Fruit fly (Drosophila melanogaster) whole organism, pupa: ENCODE measurements around the gene NijC.

Experiments used
- CG10348 ChIP-seq: fragments of 200-800 bp; sonication (Bioruptor generic); IDR thresholded peaks from 2 replicates; pipeline ENCODE4 v1.3.6; 2022; ENCODE audit warnings: missing biosample characterization, missing genetic modification characterization
- CG12605 ChIP-seq: fragments of 200-800 bp; sonication (Bioruptor generic); IDR thresholded peaks from 2 replicates; pipeline ENCODE4 v1.3.6; 2022; ENCODE audit warnings: missing biosample characterization, missing genetic modification characterization
- CG13204 ChIP-seq: fragments of 200-800 bp; sonication (Bioruptor generic); optimal IDR thresholded peaks from 2 replicates; lab custom pipeline; 2018; ENCODE audit warnings: missing biosample characterization, mild to moderate bottlenecking, missing genetic modification characterization, moderate library complexity
- CG14655 ChIP-seq: fragments of 200-800 bp; sonication (Bioruptor generic); optimal IDR thresholded peaks from 3 replicates; lab custom pipeline; 2017; ENCODE audit warnings: mild to moderate bottlenecking, missing biosample characterization, missing genetic modification reagents, missing genetic modification characterization
- CG15710 ChIP-seq: fragments of 200-800 bp; sonication (Bioruptor generic); optimal IDR thresholded peaks from 2 replicates; lab custom pipeline; 2018; ENCODE audit warnings: missing biosample characterization, mild to moderate bottlenecking, missing genetic modification characterization, moderate library complexity
- CG17806 ChIP-seq: fragments of 200-800 bp; sonication (Bioruptor generic); optimal IDR thresholded peaks from 2 replicates; lab custom pipeline; 2018; ENCODE audit warnings: missing biosample characterization, mild to moderate bottlenecking, missing genetic modification characterization, moderate library complexity
- CG32121 ChIP-seq: fragments of 200-800 bp; sonication (Bioruptor generic); IDR thresholded peaks from 2 replicates; pipeline ENCODE4 v1.3.6; 2022; ENCODE audit warnings: missing biosample characterization, missing genetic modification characterization
- CG34367 ChIP-seq: fragments of 200-800 bp; sonication (Bioruptor generic); optimal IDR thresholded peaks from 2 replicates; lab custom pipeline; 2018; ENCODE audit warnings: missing biosample characterization, mild to moderate bottlenecking, missing genetic modification characterization
- CG4496 ChIP-seq: fragments of 200-800 bp; sonication (Bioruptor generic); IDR thresholded peaks from 3 replicates; pipeline ENCODE4 v1.3.6; 2022; ENCODE audit warnings: missing biosample characterization, missing genetic modification characterization
- CG8159 ChIP-seq: fragments of 200-800 bp; sonication (Bioruptor generic); optimal IDR thresholded peaks from 3 replicates; lab custom pipeline; 2018; ENCODE audit warnings: missing biosample characterization, mild to moderate bottlenecking, missing genetic modification characterization, moderate library complexity
- CG8301 ChIP-seq: fragments of 200-800 bp; sonication (Bioruptor generic); optimal IDR thresholded peaks from 2 replicates; lab custom pipeline; 2018; ENCODE audit warnings: missing biosample characterization, mild to moderate bottlenecking, missing genetic modification characterization
- CG9948 ChIP-seq: fragments of 200-800 bp; sonication (Bioruptor generic); optimal IDR thresholded peaks from 2 replicates; lab custom pipeline; 2018; ENCODE audit warnings: missing biosample characterization, mild to moderate bottlenecking, missing genetic modification characterization, moderate library complexity
- D1 ChIP-seq: fragments of 200-800 bp; sonication (Bioruptor generic); optimal IDR thresholded peaks from 2 replicates; lab custom pipeline; 2018; ENCODE audit warnings: missing biosample characterization, mild to moderate bottlenecking, missing genetic modification characterization, moderate library complexity
- EcR ChIP-seq: fragments of 200-800 bp; sonication (Bioruptor generic); optimal IDR thresholded peaks from 3 replicates; lab custom pipeline; 2019; ENCODE audit warnings: missing biosample characterization, missing genetic modification characterization, mild to moderate bottlenecking, moderate library complexity, missing genetic modification reagents
- Ets98B ChIP-seq: fragments of 200-800 bp; sonication (Bioruptor generic); IDR thresholded peaks from 2 replicates; pipeline ENCODE4 v1.3.6; 2022; ENCODE audit warnings: missing biosample characterization, missing genetic modification characterization
- Pif1A ChIP-seq: fragments of 200-800 bp; sonication (Bioruptor generic); optimal IDR thresholded peaks from 3 replicates; lab custom pipeline; 2016; ENCODE audit warnings: missing biosample characterization, missing genetic modification characterization
- Pif1B ChIP-seq: fragments of 200-800 bp; sonication (Bioruptor generic); optimal IDR thresholded peaks from 3 replicates; lab custom pipeline; 2016; ENCODE audit warnings: missing biosample characterization, missing genetic modification characterization
- Snoo ChIP-seq: fragments of 200-800 bp; sonication (Bioruptor generic); optimal IDR thresholded peaks from 3 replicates; lab custom pipeline; 2017; ENCODE audit warnings: missing biosample characterization, mild to moderate bottlenecking, missing genetic modification characterization, inconsistent platforms
- fd96Ca ChIP-seq: fragments of 200-800 bp; sonication (Bioruptor generic); IDR thresholded peaks from 3 replicates; pipeline ENCODE4 v1.3.6; 2022; ENCODE audit warnings: missing biosample characterization, missing genetic modification characterization
- gl ChIP-seq: fragments of 200-800 bp; sonication (Bioruptor generic); optimal IDR thresholded peaks from 2 replicates; lab custom pipeline; 2018; ENCODE audit warnings: missing biosample characterization, mild to moderate bottlenecking, missing genetic modification characterization
- rn ChIP-seq: fragments of 200-800 bp; sonication (Bioruptor generic); IDR thresholded peaks from 2 replicates; pipeline ENCODE4 v1.3.6; 2022; ENCODE audit warnings: missing biosample characterization, missing genetic modification characterization

NijC gene

dm6 chr3R:12722392-12722914 is 27.5 kb downstream of the NijC start, which contains the start of gene Men:
TSS of gene Men (minus strand) at chr3R:12722442.
- TF ChIP-seq CG15710 (tag; lab: Kevin White, UChicago) (peak; percentile 68), Pif1A (GFP tag; lab: Kevin White, UChicago) (peak; percentile 41), CG4496 (GFP tag; lab: Robert Waterston, UW) (peak; percentile 75), CG34367 (no peak), CG8301 (peak; percentile 47), CG32121 (GFP tag; lab: Robert Waterston, UW) (peak; percentile 76), CG14655 (GFP tag; lab: Kevin White, UChicago) (peak; percentile 60), Ets98B (GFP tag; lab: Robert Waterston, UW) (peak; percentile 25; the same call in 1 of the 2 replicates), CG10348 (GFP tag; lab: Robert Waterston, UW) (peak; percentile 45; the same call in 1 of the 2 replicates), CG9948 (tag; lab: Kevin White, UChicago) (peak; percentile 56), D1 (tag; lab: Kevin White, UChicago) (no peak), Pif1B (GFP tag; lab: Kevin White, UChicago) (peak; percentile 3), gl (tag; lab: Kevin White, UChicago) (no peak), CG8159 (tag; lab: Kevin White, UChicago) (peak; percentile 65), EcR (GFP tag; lab: Kevin White, UChicago) (no peak), Snoo (tag; lab: Kevin White, UChicago) (peak; percentile 53), CG13204 (peak; percentile 52), fd96Ca (GFP tag; lab: Robert Waterston, UW) (peak; percentile 47; the same call in 1 of the 3 replicates), CG17806 (peak; percentile 28), CG12605 (GFP tag; lab: Robert Waterston, UW) (0 out of 2 replicates have a peak, but pooled peaks have one; percentile 33), rn (GFP tag; lab: Robert Waterston, UW) (peak; percentile 57)

- no peak for TF ChIP-seq CG8301
Observed at dm6 chr3R:12723759-12724158, 28.8 kb downstream of the NijC start.

- TF ChIP-seq Ets98B (GFP tag; lab: Robert Waterston, UW) (no peak), CG15710 (tag; lab: Kevin White, UChicago) (peak; percentile 10), CG12605 (GFP tag; lab: Robert Waterston, UW) (no peak), D1 (tag; lab: Kevin White, UChicago) (no peak), CG9948 (tag; lab: Kevin White, UChicago) (peak; percentile 12), CG8301 (no peak), CG13204 (no peak), Pif1B (GFP tag; lab: Kevin White, UChicago) (no peak), rn (GFP tag; lab: Robert Waterston, UW) (no peak), CG17806 (no peak), CG4496 (GFP tag; lab: Robert Waterston, UW) (no peak), CG8159 (tag; lab: Kevin White, UChicago) (peak; percentile 38), EcR (GFP tag; lab: Kevin White, UChicago) (no peak), fd96Ca (GFP tag; lab: Robert Waterston, UW) (0 out of 3 replicates have a peak, but pooled peaks have one; percentile 9), CG14655 (GFP tag; lab: Kevin White, UChicago) (peak; percentile 10), gl (tag; lab: Kevin White, UChicago) (no peak), Pif1A (GFP tag; lab: Kevin White, UChicago) (peak; percentile 7), CG32121 (GFP tag; lab: Robert Waterston, UW) (no peak), Snoo (tag; lab: Kevin White, UChicago) (no peak), CG34367 (peak; percentile 11), CG10348 (GFP tag; lab: Robert Waterston, UW) (no peak)
Observed at dm6 chr3R:12727944-12728649, 33.2 kb downstream of the NijC start.

- TF ChIP-seq Pif1A (GFP tag; lab: Kevin White, UChicago) (no peak), CG14655 (GFP tag; lab: Kevin White, UChicago) (no peak), Pif1B (GFP tag; lab: Kevin White, UChicago) (no peak), CG15710 (tag; lab: Kevin White, UChicago) (no peak), CG17806 (no peak), D1 (tag; lab: Kevin White, UChicago) (no peak), Ets98B (GFP tag; lab: Robert Waterston, UW) (no peak), CG32121 (GFP tag; lab: Robert Waterston, UW) (no peak), gl (tag; lab: Kevin White, UChicago) (no peak), CG4496 (GFP tag; lab: Robert Waterston, UW) (no peak), CG8159 (tag; lab: Kevin White, UChicago) (no peak), CG13204 (no peak)
Observed at dm6 chr3R:12739247-12739646, 44.3 kb downstream of the NijC start, which contains the start of gene Ugt37A2. TSS of gene Ugt37A2 (plus strand) at chr3R:12739642.

- TF ChIP-seq CG13204: no peak
- no peak for TF ChIP-seq gl (tag; lab: Kevin White, UChicago)
- no peak for TF ChIP-seq Snoo (tag; lab: Kevin White, UChicago)
- TF ChIP-seq CG9948 (tag; lab: Kevin White, UChicago): no peak
- TF ChIP-seq EcR (GFP tag; lab: Kevin White, UChicago): no peak
Observed at dm6 chr3R:12743580-12743979, 48.7 kb downstream of the NijC start, which contains the start of gene Ugt37A3. TSS of gene Ugt37A3 (minus strand) at chr3R:12743680.
